Worm (Caenorhabditis elegans): Measurements from ENCODE around the gene Y64H9A.2.

Y64H9A.2 gene

ce11 chrX:5085465-5085864, 41.7 kb downstream of the Y64H9A.2 start (continued):
- TF ChIP-seq snpc-1.3 (tag; optimal IDR thresholded peaks at IDR 0.05; ENCODE audit: insufficient read depth) (peak; percentile 90), cebp-1 (GFP tag; IDR thresholded peaks at IDR 0.05) (peak; percentile 59; the same call in 1 of the 2 replicates), cebp-1 (tag; optimal IDR thresholded peaks at IDR 0.05) (peak; percentile 83), ceh-100 (GFP tag; IDR thresholded peaks at IDR 0.05) (no peak), lin-40 (tag; optimal IDR thresholded peaks at IDR 0.05) (peak; percentile 90), sea-2 (GFP tag; IDR thresholded peaks at IDR 0.05) (0 out of 2 replicates have a peak, but pooled peaks have one; percentile 74), let-607 (tag; optimal IDR thresholded peaks at IDR 0.05) (peak; percentile 65 to 81), madf-8 (GFP tag; conservative IDR thresholded peaks at IDR 0.05) (no peak; the same call in 1 of the 2 replicates), Y53G8AR.9 (GFP tag; conservative IDR thresholded peaks at IDR 0.05) (no peak), attf-3 (GFP tag; conservative IDR thresholded peaks at IDR 0.05) (peak; percentile 50; the same call in 1 of the 2 replicates), egl-44 (GFP tag; IDR thresholded peaks at IDR 0.05) (peak; percentile 76; the same call in 1 of the 2 replicates), F23B12.7 (tag; optimal IDR thresholded peaks at IDR 0.05; ENCODE audit: insufficient read depth) (peak; percentile 34), mel-28 (tag; optimal IDR thresholded peaks at IDR 0.05; ENCODE audit: borderline replicate concordance) (no peak), rcor-1 (GFP tag; IDR thresholded peaks at IDR 0.05) (peak; percentile 83), him-1 (tag; optimal IDR thresholded peaks at IDR 0.05) (peak; percentile 79), ztf-3 (GFP tag; optimal IDR thresholded peaks at IDR 0.05) (peak; percentile 76), aptf-3 (GFP tag; IDR thresholded peaks at IDR 0.05) (peak; percentile 86; the same call in 1 of the 2 replicates), ceh-79 (tag; optimal IDR thresholded peaks at IDR 0.05) (peak; percentile 66), F52B5.7 (tag; optimal IDR thresholded peaks at IDR 0.05) (peak; percentile 83), ceh-27 (GFP tag; optimal IDR thresholded peaks at IDR 0.05) (peak; percentile 75), unc-62 (GFP tag; optimal IDR thresholded peaks at IDR 0.05) (no peak), Y95B8A.8 (GFP tag; IDR thresholded peaks at IDR 0.05) (no peak; the same call in 1 of the 2 replicates), tlf-1 (GFP tag; optimal IDR thresholded peaks at IDR 0.05) (peak; percentile 60), madf-10 (tag; optimal IDR thresholded peaks at IDR 0.05) (peak; percentile 83), ztf-25 (GFP tag; IDR thresholded peaks at IDR 0.05) (peak; percentile 92), lag-1 (GFP tag; IDR thresholded peaks at IDR 0.05) (no peak), egl-18 (GFP tag; IDR thresholded peaks at IDR 0.05) (no peak), hlh-12 (tag; optimal IDR thresholded peaks at IDR 0.05) (no peak), akir-1 (GFP tag; optimal IDR thresholded peaks at IDR 0.05) (no peak), T07F8.4 (tag; optimal IDR thresholded peaks at IDR 0.05) (peak; percentile 64), ama-1 (optimal IDR thresholded peaks at IDR 0.05) (no peak), ama-1 (GFP tag; optimal IDR thresholded peaks at IDR 0.05) (peak; percentile 57 to 75), gei-17 (GFP tag; optimal IDR thresholded peaks at IDR 0.05) (peak; percentile 79), snpc-4 (GFP tag; optimal IDR thresholded peaks at IDR 0.05) (peak; percentile 56), snpc-4 (tag; optimal IDR thresholded peaks at IDR 0.05) (peak in 3 of 4 experiments; percentile 50 to 84 (median 76)), xnd-1 (tag; optimal IDR thresholded peaks at IDR 0.05) (no peak), ztf-6 (GFP tag; IDR thresholded peaks at IDR 0.05) (peak; percentile 23; the same call in 1 of the 2 replicates), F39B2.1 (GFP tag; IDR thresholded peaks at IDR 0.05) (no peak; the same call in 1 of the 2 replicates), unc-130 (GFP tag; optimal IDR thresholded peaks at IDR 0.05) (peak; percentile 75), somi-1 (GFP tag; optimal IDR thresholded peaks at IDR 0.05) (peak; percentile 79), chd-7 (tag; optimal IDR thresholded peaks at IDR 0.05) (peak; percentile 92), mxl-1 (tag; optimal IDR thresholded peaks at IDR 0.05) (peak; percentile 60), madf-3 (GFP tag; IDR thresholded peaks at IDR 0.05) (peak; percentile 84), ztf-28 (GFP tag; IDR thresholded peaks at IDR 0.05) (peak; percentile 74; the same call in 1 of the 2 replicates), ets-4 (GFP tag; optimal IDR thresholded peaks at IDR 0.05) (peak; percentile 74), tbx-9 (tag; optimal IDR thresholded peaks at IDR 0.05; ENCODE audit: borderline replicate concordance) (peak; percentile 27), dpl-1 (GFP tag; optimal IDR thresholded peaks at IDR 0.05) (peak; percentile 23), ceh-40 (GFP tag; IDR thresholded peaks at IDR 0.05) (peak; percentile 53; the same call in 1 of the 2 replicates), attf-5 (GFP tag; optimal IDR thresholded peaks at IDR 0.05) (peak; percentile 72)

Data from whole organism, young adult.